Worm (Caenorhabditis elegans): ENCODE measurements around the gene Y56A3A.7.

Y56A3A.7 gene

ce11 chrIII:11946062-11946749 is 613 bp downstream of the Y56A3A.7 start:
- TF ChIP-seq ceh-82 (tag; optimal IDR thresholded peaks at IDR 0.05) (peak; percentile 17), snpc-4 (tag; optimal IDR thresholded peaks at IDR 0.05) (peak; percentile 77), nhr-11 (tag; optimal IDR thresholded peaks at IDR 0.05) (no peak), lin-39 (tag; optimal IDR thresholded peaks at IDR 0.05) (peak; percentile 63), eor-1 (tag; optimal IDR thresholded peaks at IDR 0.05) (peak in 1 of 2 experiments; percentile 74), mml-1 (tag; optimal IDR thresholded peaks at IDR 0.05) (no peak), ceh-9 (tag; optimal IDR thresholded peaks at IDR 0.05) (no peak), ZK546.5 (tag; optimal IDR thresholded peaks at IDR 0.05) (no peak), ztf-11 (tag; optimal IDR thresholded peaks at IDR 0.05) (no peak), skn-1 (tag; optimal IDR thresholded peaks at IDR 0.05) (peak; percentile 41), fkh-10 (GFP tag; optimal IDR thresholded peaks at IDR 0.05) (peak; percentile 84), egl-5 (tag; optimal IDR thresholded peaks at IDR 0.05) (no peak), ama-1 (optimal IDR thresholded peaks at IDR 0.05) (peak; percentile 6), lin-15B (tag; optimal IDR thresholded peaks at IDR 0.05) (peak; percentile 90), nhr-25 (tag; optimal IDR thresholded peaks at IDR 0.05) (peak; percentile 46), fos-1 (tag; optimal IDR thresholded peaks at IDR 0.05) (no peak), hmg-11 (tag; optimal IDR thresholded peaks at IDR 0.05) (peak; percentile 65), lsy-12 (tag; optimal IDR thresholded peaks at IDR 0.05) (peak; percentile 88), nfya-1 (tag; optimal IDR thresholded peaks at IDR 0.05; ENCODE audit: insufficient read depth) (peak; percentile 95), nhr-23 (tag; optimal IDR thresholded peaks at IDR 0.05) (peak; percentile 86), pha-4 (tag; optimal IDR thresholded peaks at IDR 0.05) (peak; percentile 72), ztf-4 (tag; optimal IDR thresholded peaks at IDR 0.05) (no peak), nhr-43 (tag; optimal IDR thresholded peaks at IDR 0.05; ENCODE audit: poor library complexity, severe bottlenecking) (peak; percentile 96), fkh-2 (tag; optimal IDR thresholded peaks at IDR 0.05) (no peak), zag-1 (tag; optimal IDR thresholded peaks at IDR 0.05) (no peak), R02D3.7 (tag; optimal IDR thresholded peaks at IDR 0.05) (peak; percentile 40), jun-1 (tag; optimal IDR thresholded peaks at IDR 0.05) (no peak), nhr-237 (tag; optimal IDR thresholded peaks at IDR 0.05) (no peak), ceh-16 (tag; optimal IDR thresholded peaks at IDR 0.05) (no peak), tbx-2 (tag; optimal IDR thresholded peaks at IDR 0.05) (peak; percentile 63)

- TF ChIP-seq nfya-1 (tag; optimal IDR thresholded peaks at IDR 0.05; ENCODE audit: insufficient read depth) (peak; percentile 56), lin-15B (tag; optimal IDR thresholded peaks at IDR 0.05) (peak; percentile 10), eor-1 (tag; optimal IDR thresholded peaks at IDR 0.05) (no peak)
These were observed 4.2 kb downstream of the Y56A3A.7 start for ce11 chrIII:11942664-11943063.

- TF ChIP-seq nhr-12 (tag; optimal IDR thresholded peaks at IDR 0.05) (no peak), nhr-23 (tag; optimal IDR thresholded peaks at IDR 0.05) (no peak), ZK546.5 (tag; optimal IDR thresholded peaks at IDR 0.05) (no peak), lin-39 (tag; optimal IDR thresholded peaks at IDR 0.05) (no peak), nhr-76 (tag; optimal IDR thresholded peaks at IDR 0.05) (no peak), mml-1 (tag; optimal IDR thresholded peaks at IDR 0.05) (no peak), nhr-28 (tag; optimal IDR thresholded peaks at IDR 0.05) (no peak), zag-1 (tag; optimal IDR thresholded peaks at IDR 0.05) (no peak), tbx-2 (tag; optimal IDR thresholded peaks at IDR 0.05) (no peak), mdl-1 (tag; optimal IDR thresholded peaks at IDR 0.05) (no peak), fkh-2 (tag; optimal IDR thresholded peaks at IDR 0.05) (no peak)
These were observed 8.3 kb downstream of the Y56A3A.7 start for ce11 chrIII:11938525-11938924.

ce11 chrIII:11937911-11938310 is 8.9 kb downstream of the Y56A3A.7 start:
- TF ChIP-seq ztf-4 (tag; optimal IDR thresholded peaks at IDR 0.05) = no peak
- no peak for TF ChIP-seq nhr-77 (tag; optimal IDR thresholded peaks at IDR 0.05)
- no peak for TF ChIP-seq fkh-2 (tag; optimal IDR thresholded peaks at IDR 0.05)
- no peak for TF ChIP-seq unc-39 (tag; optimal IDR thresholded peaks at IDR 0.05)
- no peak for TF ChIP-seq pha-4 (tag; optimal IDR thresholded peaks at IDR 0.05)
- TF ChIP-seq elt-3 (tag; optimal IDR thresholded peaks at IDR 0.05) = no peak
- TF ChIP-seq zag-1 (tag; optimal IDR thresholded peaks at IDR 0.05) = no peak
- no peak for TF ChIP-seq lin-39 (tag; optimal IDR thresholded peaks at IDR 0.05)
- no peak for TF ChIP-seq ceh-16 (tag; optimal IDR thresholded peaks at IDR 0.05)
- TF ChIP-seq nhr-76 (tag; optimal IDR thresholded peaks at IDR 0.05) = no peak
- peak; percentile 46 for TF ChIP-seq nfya-1 (tag; optimal IDR thresholded peaks at IDR 0.05; ENCODE audit: insufficient read depth)
- no peak for TF ChIP-seq ceh-9 (tag; optimal IDR thresholded peaks at IDR 0.05)
- peak; percentile 28 for TF ChIP-seq egl-5 (tag; optimal IDR thresholded peaks at IDR 0.05)
- TF ChIP-seq unc-62 (GFP tag; optimal IDR thresholded peaks at IDR 0.05) = no peak
- TF ChIP-seq fos-1 (tag; optimal IDR thresholded peaks at IDR 0.05) = no peak
- no peak for TF ChIP-seq mdl-1 (tag; optimal IDR thresholded peaks at IDR 0.05)
